Worm (Caenorhabditis elegans): ENCODE results near the gene C34E10.9.

- TF ChIP-seq mep-1 (tag; optimal IDR thresholded peaks at IDR 0.05) (no peak), ztf-7 (tag; optimal IDR thresholded peaks at IDR 0.05) (no peak), nhr-77 (tag; optimal IDR thresholded peaks at IDR 0.05) (no peak), daf-8 (GFP tag; IDR thresholded peaks at IDR 0.05) (no peak), ztf-11 (tag; optimal IDR thresholded peaks at IDR 0.05) (no peak), spr-3 (GFP tag; optimal IDR thresholded peaks at IDR 0.05) (no peak)
Measured at ce11 chrIII:5269814-5270213, 6.6 kb upstream of the C34E10.9 start, which contains the start of gene ZC395.4.

Data from whole organism, L4 larva.